Fruit fly (Drosophila melanogaster) whole organism, prepupa: ENCODE results near the gene CG46244.

Experiments used
- Blimp-1 ChIP-seq: fragments of 200-800 bp; sonication (Bioruptor generic); optimal IDR thresholded peaks from 3 replicates; lab custom pipeline; 2017; ENCODE audit warnings: missing biosample characterization, missing genetic modification characterization, mild to moderate bottlenecking, moderate library complexity, missing genetic modification reagents
- CG10631 ChIP-seq: fragments of 200-800 bp; sonication (Bioruptor generic); optimal IDR thresholded peaks from 2 replicates; lab custom pipeline; 2016; ENCODE audit warnings: missing biosample characterization, missing genetic modification characterization
- CG11762 ChIP-seq: fragments of 200-800 bp; sonication (Bioruptor generic); optimal IDR thresholded peaks from 3 replicates; lab custom pipeline; 2016; ENCODE audit warnings: missing biosample characterization, missing genetic modification characterization; ENCODE audit not compliant: insufficient read depth
- CG11902 ChIP-seq: fragments of 200-800 bp; sonication (Bioruptor generic); optimal IDR thresholded peaks from 3 replicates; lab custom pipeline; 2016; ENCODE audit warnings: missing biosample characterization, missing genetic modification characterization
- CG15336 ChIP-seq: fragments of 200-800 bp; sonication (Bioruptor generic); IDR thresholded peaks from 2 replicates; pipeline ENCODE4 v1.3.6; 2022; ENCODE audit warnings: missing biosample characterization, missing genetic modification characterization
- CG32006 ChIP-seq: fragments of 200-800 bp; sonication (Bioruptor generic); optimal IDR thresholded peaks from 3 replicates; lab custom pipeline; 2017; ENCODE audit warnings: missing biosample characterization, mild to moderate bottlenecking, missing genetic modification characterization
- CG34406 ChIP-seq: fragments of 200-800 bp; sonication (Bioruptor generic); optimal IDR thresholded peaks from 3 replicates; lab custom pipeline; 2016; ENCODE audit warnings: missing biosample characterization, missing genetic modification characterization
- CG3919 ChIP-seq: fragments of 200-800 bp; sonication (Bioruptor generic); optimal IDR thresholded peaks from 3 replicates; lab custom pipeline; 2016; ENCODE audit warnings: missing biosample characterization, missing genetic modification characterization
- CG6163 ChIP-seq: fragments of 200-800 bp; sonication (Bioruptor generic); IDR thresholded peaks from 3 replicates; pipeline ENCODE4 v1.3.6; 2022; ENCODE audit warnings: missing biosample characterization, missing genetic modification characterization
- CG6276 ChIP-seq: fragments of 200-800 bp; sonication (Bioruptor generic); optimal IDR thresholded peaks from 2 replicates; lab custom pipeline; 2017; ENCODE audit warnings: missing biosample characterization, mild to moderate bottlenecking, missing genetic modification characterization
- CG6792 ChIP-seq: fragments of 200-800 bp; sonication (Bioruptor generic); optimal IDR thresholded peaks from 3 replicates; lab custom pipeline; 2016; ENCODE audit warnings: missing biosample characterization, missing genetic modification characterization
- CG6808 ChIP-seq: fragments of 200-800 bp; sonication (Bioruptor generic); optimal IDR thresholded peaks from 3 replicates; lab custom pipeline; 2017; ENCODE audit warnings: missing biosample characterization, missing genetic modification characterization, mild to moderate bottlenecking, moderate library complexity, missing genetic modification reagents
- CG6854 ChIP-seq: fragments of 200-800 bp; sonication (Bioruptor generic); optimal IDR thresholded peaks from 2 replicates; lab custom pipeline; 2017; ENCODE audit warnings: missing biosample characterization, mild to moderate bottlenecking, missing genetic modification characterization
- CG7368 ChIP-seq: fragments of 200-800 bp; sonication (Bioruptor generic); optimal IDR thresholded peaks from 3 replicates; lab custom pipeline; 2016; ENCODE audit warnings: missing biosample characterization, missing genetic modification characterization
- CG8119 ChIP-seq: fragments of 200-800 bp; sonication (Bioruptor generic); IDR thresholded peaks from 3 replicates; pipeline ENCODE4 v1.3.6; 2022; ENCODE audit warnings: missing biosample characterization, missing genetic modification characterization
- CG8319 ChIP-seq: fragments of 200-800 bp; sonication (Bioruptor generic); optimal IDR thresholded peaks from 3 replicates; lab custom pipeline; 2016; ENCODE audit warnings: missing biosample characterization, missing genetic modification characterization
- CG8632 ChIP-seq: fragments of 200-800 bp; sonication (Bioruptor generic); optimal IDR thresholded peaks from 3 replicates; lab custom pipeline; 2016; ENCODE audit warnings: missing biosample characterization, missing genetic modification characterization
- CG9139 ChIP-seq: fragments of 200-800 bp; sonication (Bioruptor generic); optimal IDR thresholded peaks from 3 replicates; lab custom pipeline; 2017; ENCODE audit warnings: missing biosample characterization, mild to moderate bottlenecking, missing genetic modification characterization
- Eip75B ChIP-seq: fragments of 200-800 bp; sonication (Bioruptor generic); optimal IDR thresholded peaks from 3 replicates; lab custom pipeline; 2016; ENCODE audit warnings: missing biosample characterization, missing genetic modification characterization
- Eip93F ChIP-seq: fragments of 200-800 bp; sonication (Bioruptor generic); optimal IDR thresholded peaks from 2 replicates; lab custom pipeline; 2016; ENCODE audit warnings: missing biosample characterization, mild to moderate bottlenecking, missing genetic modification characterization
- Ets21C ChIP-seq: fragments of 200-800 bp; sonication (Bioruptor generic); optimal IDR thresholded peaks from 3 replicates; lab custom pipeline; 2016; ENCODE audit warnings: missing biosample characterization, missing genetic modification characterization
- Ets96B ChIP-seq: fragments of 200-800 bp; optimal IDR thresholded peaks from 2 replicates; lab custom pipeline; 2019; ENCODE audit warnings: missing biosample characterization, mild to moderate bottlenecking, missing genetic modification characterization, moderate library complexity
- Gug ChIP-seq: fragments of 200-800 bp; sonication (Bioruptor generic); IDR thresholded peaks from 2 replicates; pipeline ENCODE4 v1.3.6; 2022; ENCODE audit warnings: missing biosample characterization, missing genetic modification characterization
- Hr38 ChIP-seq: sonication (Bioruptor generic); optimal IDR thresholded peaks from 2 replicates; lab custom pipeline; 2016; ENCODE audit warnings: missing biosample characterization, missing genetic modification characterization
- Hr39 ChIP-seq: fragments of 200-800 bp; sonication (Bioruptor generic); optimal IDR thresholded peaks from 2 replicates; lab custom pipeline; 2016; ENCODE audit warnings: missing biosample characterization, missing genetic modification characterization
- Hr4 ChIP-seq: fragments of 200-800 bp; sonication (Bioruptor generic); optimal IDR thresholded peaks from 3 replicates; lab custom pipeline; 2016; ENCODE audit warnings: missing biosample characterization, missing genetic modification characterization
- Lpt ChIP-seq: fragments of 200-800 bp; sonication (Bioruptor generic); optimal IDR thresholded peaks from 3 replicates; lab custom pipeline; 2016; ENCODE audit warnings: missing biosample characterization, missing genetic modification characterization
- Met ChIP-seq: fragments of 200-800 bp; sonication (Bioruptor generic); optimal IDR thresholded peaks from 3 replicates; lab custom pipeline; 2016; ENCODE audit warnings: missing biosample characterization, missing genetic modification characterization
- OdsH ChIP-seq: fragments of 200-800 bp; sonication (Bioruptor generic); optimal IDR thresholded peaks from 3 replicates; lab custom pipeline; 2016; ENCODE audit warnings: missing biosample characterization, missing genetic modification characterization
- Sox15 ChIP-seq: fragments of 200-800 bp; sonication (Bioruptor generic); optimal IDR thresholded peaks from 3 replicates; lab custom pipeline; 2016; ENCODE audit warnings: missing biosample characterization, missing genetic modification characterization
- achi ChIP-seq: fragments of 200-800 bp; sonication (Bioruptor generic); optimal IDR thresholded peaks from 3 replicates; lab custom pipeline; 2016; ENCODE audit warnings: missing biosample characterization, missing genetic modification characterization
- acj6 ChIP-seq: fragments of 200-800 bp; sonication (Bioruptor generic); optimal IDR thresholded peaks from 3 replicates; lab custom pipeline; 2016; ENCODE audit warnings: missing biosample characterization, missing genetic modification characterization
- cyc ChIP-seq: fragments of 200-800 bp; sonication (Bioruptor generic); optimal IDR thresholded peaks from 3 replicates; lab custom pipeline; 2016; ENCODE audit warnings: missing biosample characterization, missing genetic modification characterization
- dac ChIP-seq: fragments of 200-800 bp; sonication (Bioruptor generic); optimal IDR thresholded peaks from 2 replicates; lab custom pipeline; 2017; ENCODE audit warnings: missing biosample characterization, mild to moderate bottlenecking, missing genetic modification characterization
- dsx ChIP-seq: fragments of 200-800 bp; optimal IDR thresholded peaks from 3 replicates; lab custom pipeline; 2019; ENCODE audit warnings: missing biosample characterization, mild to moderate bottlenecking, missing genetic modification characterization, moderate library complexity; ENCODE audit not compliant: poor library complexity, severe bottlenecking
- eg ChIP-seq: fragments of 200-800 bp; sonication (Bioruptor generic); IDR thresholded peaks from 3 replicates; pipeline ENCODE4 v1.3.6; 2022; ENCODE audit warnings: missing biosample characterization, missing genetic modification characterization
- esn ChIP-seq: fragments of 200-800 bp; sonication (Bioruptor generic); optimal IDR thresholded peaks from 2 replicates; lab custom pipeline; 2016; ENCODE audit warnings: missing biosample characterization, mild to moderate bottlenecking, missing genetic modification characterization, moderate library complexity
- fd59A ChIP-seq: fragments of 200-800 bp; sonication (Bioruptor generic); optimal IDR thresholded peaks from 2 replicates; lab custom pipeline; 2017; ENCODE audit warnings: missing biosample characterization, mild to moderate bottlenecking, missing genetic modification characterization, missing genetic modification reagents
- fd85E ChIP-seq: fragments of 200-800 bp; sonication (Bioruptor generic); optimal IDR thresholded peaks from 3 replicates; lab custom pipeline; 2016; ENCODE audit warnings: missing biosample characterization, missing genetic modification characterization
- lz ChIP-seq: fragments of 200-800 bp; sonication (Bioruptor generic); optimal IDR thresholded peaks from 3 replicates; lab custom pipeline; 2016; ENCODE audit warnings: missing biosample characterization, missing genetic modification characterization
- net ChIP-seq: fragments of 200-800 bp; sonication (Bioruptor generic); optimal IDR thresholded peaks from 3 replicates; lab custom pipeline; 2016; ENCODE audit warnings: missing biosample characterization, missing genetic modification characterization
- pdm3 ChIP-seq: fragments of 200-800 bp; sonication (Bioruptor generic); optimal IDR thresholded peaks from 3 replicates; lab custom pipeline; 2016; ENCODE audit warnings: missing biosample characterization, missing genetic modification characterization
- spab ChIP-seq: fragments of 200-800 bp; sonication (Bioruptor generic); optimal IDR thresholded peaks from 2 replicates; lab custom pipeline; 2017; ENCODE audit warnings: missing biosample characterization, mild to moderate bottlenecking, missing genetic modification characterization, missing genetic modification reagents
- ss ChIP-seq, 2 experiments: fragments of 200-800 bp; sonication (Bioruptor generic); optimal IDR thresholded peaks; 2 replicates in 1 of 2; 3 replicates in 1 of 2; lab custom pipeline; 2017 to 2018; ENCODE audit warnings: mild to moderate bottlenecking in 2 of 2, missing biosample characterization in 2 of 2, missing genetic modification characterization in 2 of 2, moderate library complexity in 1 of 2
- topi ChIP-seq: fragments of 200-800 bp; sonication (Bioruptor generic); optimal IDR thresholded peaks from 3 replicates; lab custom pipeline; 2016; ENCODE audit warnings: missing biosample characterization, missing genetic modification characterization
- vri ChIP-seq: fragments of 200-800 bp; sonication (Bioruptor generic); optimal IDR thresholded peaks from 3 replicates; lab custom pipeline; 2016; ENCODE audit warnings: missing biosample characterization, mild to moderate bottlenecking, missing genetic modification characterization

Gene CG46244

dm6 chr2L:19583926-19584392 is 22.4 kb upstream of the CG46244 start, which contains the start of the genes PCNA2 and CG10366 (continued):
- no peak for TF ChIP-seq dsx (GFP tag; lab: Kevin White, UChicago)
- peak; percentile 50 for TF ChIP-seq Eip75B (GFP tag; lab: Kevin White, UChicago)
- TF ChIP-seq CG6808, result no peak
- TF ChIP-seq pdm3 (GFP tag; lab: Kevin White, UChicago), result peak; percentile 69
- TF ChIP-seq CG3919 (GFP tag; lab: Kevin White, UChicago), result peak; percentile 66
- TF ChIP-seq achi (GFP tag; lab: Kevin White, UChicago), result peak; percentile 68
- TF ChIP-seq CG6276 (GFP tag; lab: Kevin White, UChicago), result no peak
- TF ChIP-seq eg (GFP tag; lab: Robert Waterston, UW), result no peak; the same call in 2 of the 3 replicates
- no peak for TF ChIP-seq dac (GFP tag; lab: Kevin White, UChicago)
- no peak for TF ChIP-seq Blimp-1 (GFP tag; lab: Kevin White, UChicago)
- peak; percentile 70 for TF ChIP-seq cyc
- TF ChIP-seq, all 60 proteins: peak for 36

- TF ChIP-seq esn (GFP tag; lab: Kevin White, UChicago) (peak; percentile 56), CG6792 (GFP tag; lab: Kevin White, UChicago) (peak; percentile 29), fd59A (GFP tag; lab: Kevin White, UChicago) (no peak), topi (GFP tag; lab: Kevin White, UChicago) (peak; percentile 45), cyc (peak; percentile 69), Met (GFP tag; lab: Kevin White, UChicago) (peak; percentile 55), CG15336 (peak; percentile 56; the same call in 1 of the 2 replicates), Lpt (peak; percentile 45), CG6854 (GFP tag; lab: Kevin White, UChicago) (no peak), Hr39 (GFP tag; lab: Kevin White, UChicago) (peak; percentile 71), Ets21C (GFP tag; lab: Kevin White, UChicago) (peak; percentile 40), spab (GFP tag; lab: Kevin White, UChicago) (no peak), Ets96B (tag; lab: Kevin White, UChicago) (peak; percentile 31), achi (GFP tag; lab: Kevin White, UChicago) (peak; percentile 23), CG34406 (peak; percentile 3), dac (GFP tag; lab: Kevin White, UChicago) (peak; percentile 45), acj6 (GFP tag; lab: Kevin White, UChicago) (peak; percentile 58), vri (GFP tag; lab: Kevin White, UChicago) (no peak), Hr4 (GFP tag; lab: Kevin White, UChicago) (peak; percentile 59), ss (GFP tag; optimal IDR thresholded peaks at IDR 0.05; lab: Kevin White, UChicago) (no peak), CG11762 (GFP tag; lab: Kevin White, UChicago) (peak; percentile 5), eg (GFP tag; lab: Robert Waterston, UW) (peak; percentile 56), Eip93F (GFP tag; lab: Kevin White, UChicago) (no peak), CG11902 (GFP tag; lab: Kevin White, UChicago) (peak; percentile 21), fd85E (GFP tag; lab: Kevin White, UChicago) (no peak), CG7368 (peak; percentile 36), Gug (peak; percentile 26; the same call in 1 of the 2 replicates), CG9139 (GFP tag; lab: Kevin White, UChicago) (no peak), net (GFP tag; lab: Kevin White, UChicago) (peak; percentile 43), CG6276 (GFP tag; lab: Kevin White, UChicago) (no peak), CG10631 (GFP tag; lab: Kevin White, UChicago) (peak; percentile 45), CG8319 (GFP tag; lab: Kevin White, UChicago) (no peak), CG32006 (GFP tag; lab: Kevin White, UChicago) (peak; percentile 41), CG8632 (GFP tag; lab: Kevin White, UChicago) (peak; percentile 32), CG3919 (GFP tag; lab: Kevin White, UChicago) (peak; percentile 70), Sox15 (GFP tag; lab: Kevin White, UChicago) (peak; percentile 45), lz (GFP tag; lab: Kevin White, UChicago) (peak; percentile 63), OdsH (GFP tag; lab: Kevin White, UChicago) (peak; percentile 59), CG6808 (no peak), CG6163 (GFP tag; lab: Robert Waterston, UW) (no peak; the same call in 2 of the 3 replicates), Hr38 (GFP tag; lab: Kevin White, UChicago) (no peak), CG8119 (peak; percentile 33; the same call in 1 of the 3 replicates)
These were observed 19.7 kb upstream of the CG46244 start, which contains the start of gene Lar for dm6 chr2L:19586436-19587333. Gene Lar (plus strand): TSS chr2L:19586623.
